Worm (Caenorhabditis elegans): Measurements from ENCODE around the gene F55C9.3.
A peak's percentile ranks its signal among the peaks of the same experiment; 100 is the strongest.

F55C9.3 gene

DNA sequence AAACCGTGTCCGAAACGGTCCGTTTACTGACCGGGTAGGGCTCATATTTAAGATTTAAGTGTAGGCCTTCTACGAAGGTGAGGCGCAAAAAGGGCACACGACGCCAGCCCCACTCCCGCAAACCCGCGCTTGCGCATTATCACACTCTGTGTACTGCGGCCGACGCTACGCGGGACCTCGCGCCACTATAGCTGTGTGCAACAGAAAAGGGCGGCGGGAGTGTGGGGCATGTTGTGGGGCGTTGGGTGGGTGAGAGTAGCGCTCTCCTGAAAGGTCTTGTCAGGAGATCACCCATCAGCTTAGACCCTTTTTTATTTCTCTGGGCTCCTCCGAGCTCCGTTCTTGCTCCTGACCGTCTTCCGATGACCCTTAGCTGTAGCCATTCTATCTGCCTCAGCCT lies 20.2 kb upstream of the F55C9.3 start:
- TF ChIP-seq bed-3 (GFP tag; optimal IDR thresholded peaks at IDR 0.05) = no peak
- TF ChIP-seq unc-120 (tag; optimal IDR thresholded peaks at IDR 0.05; ENCODE audit: poor library complexity, severe bottlenecking) = no peak
- TF ChIP-seq hlh-1 (tag; optimal IDR thresholded peaks at IDR 0.05) = no peak
- TF ChIP-seq flh-1 (GFP tag; optimal IDR thresholded peaks at IDR 0.05) = no peak
- no peak for TF ChIP-seq mls-2 (tag; optimal IDR thresholded peaks at IDR 0.05)
- no peak for TF ChIP-seq ceh-43 (GFP tag; optimal IDR thresholded peaks at IDR 0.05)
- no peak for TF ChIP-seq M03D4.4 (tag; optimal IDR thresholded peaks at IDR 0.05)
- TF ChIP-seq drap-1 (GFP tag; optimal IDR thresholded peaks at IDR 0.05) = no peak
- TF ChIP-seq lin-32 (GFP tag; optimal IDR thresholded peaks at IDR 0.05) = no peak
- TF ChIP-seq sem-2 (GFP tag; optimal IDR thresholded peaks at IDR 0.05) = no peak
- TF ChIP-seq ham-2 (GFP tag; optimal IDR thresholded peaks at IDR 0.05) = no peak
- no peak for TF ChIP-seq nhr-76 (tag; optimal IDR thresholded peaks at IDR 0.05)
- no peak for TF ChIP-seq sptf-1 (tag; optimal IDR thresholded peaks at IDR 0.05)
- TF ChIP-seq snpc-4 (tag; optimal IDR thresholded peaks at IDR 0.05) = no peak
- no peak for TF ChIP-seq lsy-2 (tag; optimal IDR thresholded peaks at IDR 0.05)
- no peak for TF ChIP-seq unc-62 (GFP tag; optimal IDR thresholded peaks at IDR 0.05)
- no peak for TF ChIP-seq elt-1 (tag; optimal IDR thresholded peaks at IDR 0.05; ENCODE audit: borderline replicate concordance, insufficient read depth)
- TF ChIP-seq mep-1 (tag; optimal IDR thresholded peaks at IDR 0.05) = no peak
- TF ChIP-seq nhr-2 (tag; optimal IDR thresholded peaks at IDR 0.05) = no peak

DNA sequence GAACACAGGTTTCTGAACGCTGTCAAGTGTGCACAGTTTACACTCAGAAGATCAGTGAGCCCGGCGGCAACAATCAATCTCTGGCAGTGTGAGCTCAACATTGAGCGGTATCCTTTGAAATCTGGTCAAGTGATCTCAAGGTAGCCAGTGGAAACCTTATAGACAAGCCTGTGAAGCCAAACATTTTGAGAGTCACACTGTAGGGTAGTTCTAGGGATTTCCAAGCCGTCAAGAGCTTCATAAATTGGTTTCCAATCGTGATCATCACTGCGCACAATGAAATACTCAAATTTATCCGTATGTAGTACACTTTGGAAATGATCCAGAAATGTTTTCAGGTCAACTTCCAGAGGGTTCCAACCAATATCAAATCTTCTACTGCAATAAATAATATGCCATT lies 18.9 kb upstream of the F55C9.3 start, which contains the start of gene F55C9.15:
TSS of gene F55C9.15 (minus strand) at position 101 of the 400 bp plus-strand sequence.
- TF ChIP-seq nhr-28 (tag; optimal IDR thresholded peaks at IDR 0.05) (no peak), flh-1 (GFP tag; optimal IDR thresholded peaks at IDR 0.05) (no peak), zip-8 (tag; optimal IDR thresholded peaks at IDR 0.05) (no peak), cnd-1 (tag; optimal IDR thresholded peaks at IDR 0.05) (no peak), nhr-12 (tag; optimal IDR thresholded peaks at IDR 0.05) (no peak), unc-39 (tag; optimal IDR thresholded peaks at IDR 0.05) (no peak), M03D4.4 (tag; optimal IDR thresholded peaks at IDR 0.05) (no peak), ham-2 (GFP tag; optimal IDR thresholded peaks at IDR 0.05) (no peak)

DNA sequence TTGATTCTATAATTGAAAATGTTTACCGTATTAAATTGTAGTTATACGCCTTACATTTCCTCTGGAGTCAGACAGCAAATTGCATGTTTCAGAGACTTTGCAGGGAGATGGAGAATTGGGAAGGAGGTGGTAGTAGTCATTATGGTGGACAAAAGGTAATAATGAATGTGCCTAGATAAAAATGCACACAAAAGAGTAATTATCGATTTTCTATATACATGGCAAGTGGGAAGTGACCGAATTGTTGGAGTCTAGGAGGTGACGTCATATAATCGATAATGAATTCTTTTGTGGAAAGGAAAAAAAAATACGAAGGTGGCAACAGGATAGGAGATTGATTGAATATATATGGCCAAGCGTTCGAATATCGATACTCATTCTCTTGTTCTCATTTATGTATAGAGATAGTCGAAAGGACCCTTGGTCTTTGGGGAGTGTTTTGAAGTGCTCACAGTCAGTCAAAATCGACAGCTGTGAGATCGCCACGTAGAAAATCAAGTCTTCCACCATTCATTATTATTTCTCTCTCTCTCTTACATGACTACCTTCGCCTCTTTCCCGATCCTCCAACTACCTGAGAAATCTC lies 15.7 kb upstream of the F55C9.3 start, which contains the start of the genes fbxb-63 and fbxb-61:
TSS of gene fbxb-63 (minus strand) at position 142 of the 586 bp plus-strand sequence.
TSS of gene fbxb-61 (plus strand) at position 536 of the 586 bp plus-strand sequence.
- no peak for TF ChIP-seq mab-5 (tag; optimal IDR thresholded peaks at IDR 0.05)
- no peak for TF ChIP-seq hlh-1 (tag; optimal IDR thresholded peaks at IDR 0.05)
- no peak for TF ChIP-seq cnd-1 (tag; optimal IDR thresholded peaks at IDR 0.05)
- TF ChIP-seq ceh-39 (tag; optimal IDR thresholded peaks at IDR 0.05) = peak; percentile 53
- TF ChIP-seq pha-4 (tag; optimal IDR thresholded peaks at IDR 0.05) = no peak

DNA sequence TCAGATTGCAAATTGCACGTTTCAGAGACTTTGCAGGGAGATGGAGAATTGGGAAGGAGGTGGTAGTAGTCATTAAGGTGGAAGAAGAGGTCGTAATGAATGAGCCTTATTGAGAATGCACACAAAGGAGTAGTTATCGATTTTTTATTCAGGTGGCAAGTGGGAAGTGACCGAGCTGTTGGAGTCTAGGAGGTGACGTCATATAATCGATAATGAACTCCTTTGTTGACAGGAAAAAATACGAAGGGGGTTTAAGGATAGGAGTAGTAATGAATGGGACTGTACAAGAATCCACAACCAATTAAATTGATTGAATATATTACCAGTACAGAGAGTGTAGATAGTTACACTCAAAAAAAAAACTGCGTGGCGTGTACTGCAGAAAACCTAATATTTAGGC lies 14.0 kb upstream of the F55C9.3 start, which contains the start of gene fbxb-62:
TSS of gene fbxb-62 (minus strand) at position 101 of the 400 bp plus-strand sequence.
- peak; percentile 11 for TF ChIP-seq zip-8 (tag; optimal IDR thresholded peaks at IDR 0.05)
- TF ChIP-seq elt-1 (tag; optimal IDR thresholded peaks at IDR 0.05; ENCODE audit: borderline replicate concordance, insufficient read depth) = no peak

DNA sequence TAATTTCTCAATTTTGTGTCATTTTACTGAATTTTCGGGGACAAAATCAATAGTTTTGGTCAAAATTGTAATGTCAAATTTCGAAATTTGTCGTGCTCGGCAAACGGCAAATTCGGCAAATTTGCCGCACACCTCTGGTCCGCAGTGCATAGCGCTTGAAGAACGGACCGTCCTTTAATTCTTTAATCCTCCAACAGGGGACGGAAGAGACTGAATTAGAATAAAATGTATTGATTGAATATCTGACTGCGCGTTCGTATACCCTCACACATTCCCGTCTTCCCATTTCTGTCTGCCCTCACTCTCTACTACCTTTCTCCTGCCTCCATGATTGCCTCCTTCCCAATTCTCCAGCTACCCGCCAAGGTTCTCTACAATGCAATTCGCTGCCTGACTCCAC lies 11.3 kb upstream of the F55C9.3 start, which contains the start of gene F55C9.14:
TSS of gene F55C9.14 (plus strand) at position 301 of the 400 bp plus-strand sequence.
- no peak for TF ChIP-seq nhr-76 (tag; optimal IDR thresholded peaks at IDR 0.05)
- TF ChIP-seq elt-1 (tag; optimal IDR thresholded peaks at IDR 0.05; ENCODE audit: borderline replicate concordance, insufficient read depth) = no peak
- TF ChIP-seq bed-3 (GFP tag; optimal IDR thresholded peaks at IDR 0.05) = no peak
- TF ChIP-seq mls-2 (tag; optimal IDR thresholded peaks at IDR 0.05) = no peak
- TF ChIP-seq sem-2 (GFP tag; optimal IDR thresholded peaks at IDR 0.05) = no peak
- TF ChIP-seq nhr-237 (tag; optimal IDR thresholded peaks at IDR 0.05) = no peak
- TF ChIP-seq mab-5 (tag; optimal IDR thresholded peaks at IDR 0.05) = no peak
- no peak for TF ChIP-seq ham-2 (GFP tag; optimal IDR thresholded peaks at IDR 0.05)
- no peak for TF ChIP-seq mep-1 (tag; optimal IDR thresholded peaks at IDR 0.05)
- no peak for TF ChIP-seq lin-32 (GFP tag; optimal IDR thresholded peaks at IDR 0.05)
- no peak for TF ChIP-seq elt-3 (tag; optimal IDR thresholded peaks at IDR 0.05)
- TF ChIP-seq pha-4 (tag; optimal IDR thresholded peaks at IDR 0.05) = no peak
- no peak for TF ChIP-seq lsy-2 (tag; optimal IDR thresholded peaks at IDR 0.05)

Data from whole organism, mixed stage, embryonic.